Fruit fly (Drosophila melanogaster): ENCODE data around the gene ex.

ex gene

dm6 chr2L:451705-452472, 20.9 kb downstream of the ex start (continued):
- TF ChIP-seq sd (tag; optimal IDR thresholded peaks at IDR 0.05), result peak; percentile 63
- no peak for TF ChIP-seq HmgZ (tag; optimal IDR thresholded peaks at IDR 0.05)
- TF ChIP-seq CG18764 (GFP tag; optimal IDR thresholded peaks at IDR 0.05), result no peak
- no peak for TF ChIP-seq CG11696 (GFP tag; IDR thresholded peaks at IDR 0.05)
- 0 out of 2 replicates have a peak, but pooled peaks have one; percentile 10 for TF ChIP-seq CG14014 (GFP tag; IDR thresholded peaks at IDR 0.05)
- no peak for TF ChIP-seq Poxn (GFP tag; IDR thresholded peaks at IDR 0.05)
- no peak for TF ChIP-seq chn (GFP tag; optimal IDR thresholded peaks at IDR 0.05)
- TF ChIP-seq CG2129 (GFP tag; IDR thresholded peaks at IDR 0.05; ENCODE audit: partially characterized antibody), result no peak
- TF ChIP-seq gcm (GFP tag; optimal IDR thresholded peaks at IDR 0.05), result peak; percentile 28
- no peak for TF ChIP-seq vfl (GFP tag; optimal IDR thresholded peaks at IDR 0.05)
- peak; percentile 77 for TF ChIP-seq mirr (GFP tag; optimal IDR thresholded peaks at IDR 0.05)
- TF ChIP-seq CG12744 (GFP tag; optimal IDR thresholded peaks at IDR 0.05), result no peak
- peak; percentile 54 for TF ChIP-seq Drgx (GFP tag; IDR thresholded peaks at IDR 0.05)
- TF ChIP-seq GATAe (GFP tag; conservative IDR thresholded peaks at IDR 0.05), result peak; percentile 23; the same call in 1 of the 2 replicates
- no peak for TF ChIP-seq tna (GFP tag; IDR thresholded peaks at IDR 0.05; ENCODE audit: partially characterized antibody)
- no peak for TF ChIP-seq CG33213 (GFP tag; optimal IDR thresholded peaks at IDR 0.05)
- TF ChIP-seq salm (tag; optimal IDR thresholded peaks at IDR 0.05), result no peak
- TF ChIP-seq CG9932 (GFP tag; IDR thresholded peaks at IDR 0.05), result no peak
- no peak for TF ChIP-seq CG3065 (GFP tag; optimal IDR thresholded peaks at IDR 0.05)
- peak; percentile 96 for TF ChIP-seq sug (tag; optimal IDR thresholded peaks at IDR 0.05)
- no peak for TF ChIP-seq gsb-n (tag; optimal IDR thresholded peaks at IDR 0.05)
- TF ChIP-seq CG14860 (GFP tag; IDR thresholded peaks at IDR 0.05; ENCODE audit: partially characterized antibody), result no peak
- TF ChIP-seq tin (GFP tag; optimal IDR thresholded peaks at IDR 0.05), result no peak
- TF ChIP-seq ac (GFP tag; optimal IDR thresholded peaks at IDR 0.05), result no peak
- TF ChIP-seq grau (tag; optimal IDR thresholded peaks at IDR 0.05), result peak; percentile 56
- TF ChIP-seq sens (GFP tag), result peak; percentile 60
- TF ChIP-seq so (GFP tag; IDR thresholded peaks at IDR 0.05), result no peak
- TF ChIP-seq grn (GFP tag; optimal IDR thresholded peaks at IDR 0.05), result peak; percentile 40
- TF ChIP-seq CG3838 (GFP tag; optimal IDR thresholded peaks at IDR 0.05), result no peak
- no peak for TF ChIP-seq CG9727 (GFP tag; optimal IDR thresholded peaks at IDR 0.05)
- peak; percentile 19 for TF ChIP-seq nom (GFP tag; optimal IDR thresholded peaks at IDR 0.05)
- TF ChIP-seq vvl (GFP tag; IDR thresholded peaks at IDR 0.05), result no peak
- no peak for TF ChIP-seq al (GFP tag; IDR thresholded peaks at IDR 0.05)
- no peak for TF ChIP-seq Fer3 (tag; optimal IDR thresholded peaks at IDR 0.05)
- TF ChIP-seq CG30403 (GFP tag; optimal IDR thresholded peaks at IDR 0.05), result no peak

DNA sequence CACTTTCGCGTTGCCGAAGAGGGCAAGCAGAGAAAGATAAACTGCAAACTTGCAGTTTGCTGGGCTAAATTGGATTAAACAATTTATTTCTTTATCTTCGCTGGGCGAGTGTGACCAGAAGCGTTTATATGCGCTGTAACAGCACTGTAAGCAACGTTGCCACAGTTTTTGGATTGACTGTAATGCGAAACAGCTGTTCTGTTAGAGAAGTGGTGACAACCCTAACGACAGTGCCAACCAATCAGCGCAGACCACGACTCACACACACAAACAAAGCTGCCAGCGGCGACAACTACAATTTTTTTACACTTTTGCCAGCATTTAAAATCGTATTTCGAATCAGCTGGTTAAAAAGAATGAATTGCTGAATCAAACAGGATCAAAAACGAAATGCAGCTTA, 21.8 kb downstream of the ex start, which contains the start of the genes crq and shv:
Gene crq (minus strand): TSS at position 153 of the 400 bp plus-strand sequence.
Gene shv (plus strand): TSS at position 237 of the 400 bp plus-strand sequence.
- TF ChIP-seq CG11504 (tag; optimal IDR thresholded peaks at IDR 0.05), result no peak
- 0 out of 3 replicates have a peak, but pooled peaks have one; percentile 11 for TF ChIP-seq ci (GFP tag; IDR thresholded peaks at IDR 0.05)
- peak; percentile 42 for TF ChIP-seq CG2116 (GFP tag; optimal IDR thresholded peaks at IDR 0.05)
- TF ChIP-seq PHDP (tag; optimal IDR thresholded peaks at IDR 0.05), result no peak
- no peak for TF ChIP-seq CG15479 (GFP tag; optimal IDR thresholded peaks at IDR 0.05)
- TF ChIP-seq CG5245 (GFP tag; optimal IDR thresholded peaks at IDR 0.05), result no peak
- peak; percentile 0 for TF ChIP-seq phol (tag; optimal IDR thresholded peaks at IDR 0.05)
- TF ChIP-seq tin (GFP tag; optimal IDR thresholded peaks at IDR 0.05), result no peak
- peak; percentile 42; the same call in 1 of the 2 replicates for TF ChIP-seq unc-4 (GFP tag; IDR thresholded peaks at IDR 0.05; ENCODE audit: partially characterized antibody)
- TF ChIP-seq tgo (GFP tag; IDR thresholded peaks at IDR 0.05), result no peak
- TF ChIP-seq CG30403 (GFP tag; optimal IDR thresholded peaks at IDR 0.05), result no peak
- TF ChIP-seq YL-1 (GFP tag; optimal IDR thresholded peaks at IDR 0.05), result peak; percentile 83
- TF ChIP-seq CG12155 (GFP tag; optimal IDR thresholded peaks at IDR 0.05), result no peak
- peak; percentile 40 for TF ChIP-seq Hmr (GFP tag; optimal IDR thresholded peaks at IDR 0.05)
- no peak for TF ChIP-seq inv (GFP tag; IDR thresholded peaks at IDR 0.05; ENCODE audit: partially characterized antibody)
- peak; percentile 37; the same call in 1 of the 2 replicates for TF ChIP-seq E2f2 (GFP tag; IDR thresholded peaks at IDR 0.05)
- no peak for TF ChIP-seq tup (GFP tag; optimal IDR thresholded peaks at IDR 0.05)
- TF ChIP-seq CG8924 (tag; optimal IDR thresholded peaks at IDR 0.05), result peak; percentile 52
